Fruit fly (Drosophila melanogaster): ENCODE data around the gene NdufV3.

- no peak for TF ChIP-seq CG8478 (optimal IDR thresholded peaks at IDR 0.05)
- no peak for TF ChIP-seq psq (optimal IDR thresholded peaks at IDR 0.05)
- no peak for TF ChIP-seq pan (optimal IDR thresholded peaks at IDR 0.05)
- TF ChIP-seq usp (GFP tag; optimal IDR thresholded peaks at IDR 0.05), result no peak
These were observed 35.7 kb downstream of the NdufV3 start for dm6 chrX:11385498-11385897.

Data from whole organism.